Fruit fly (Drosophila melanogaster) whole organism, embryonic: ENCODE measurements around the gene CG11695.

Experiments used
- Atf6 ChIP-seq: fragments of 200-800 bp; sonication (Bioruptor generic); IDR thresholded peaks from 2 replicates; pipeline ENCODE4 v1.3.6; 2022; ENCODE audit warnings: missing biosample characterization, missing genetic modification characterization
- CG11085 ChIP-seq: fragments of 200-800 bp; sonication (Bioruptor generic); IDR thresholded peaks from 2 replicates; pipeline ENCODE4 v1.3.6; 2022; ENCODE audit warnings: missing biosample characterization, missing genetic modification characterization
- CG11398 ChIP-seq: fragments of 200-800 bp; sonication (Bioruptor generic); optimal IDR thresholded peaks from 2 replicates; lab custom pipeline; 2016; ENCODE audit warnings: missing biosample characterization, missing genetic modification characterization
- CG12104 ChIP-seq: fragments of 200-800 bp; sonication (Bioruptor generic); optimal IDR thresholded peaks from 3 replicates; lab custom pipeline; 2016; ENCODE audit warnings: missing biosample characterization, missing genetic modification characterization
- CG12236 ChIP-seq: fragments of 200-800 bp; sonication (Bioruptor generic); optimal IDR thresholded peaks from 2 replicates; lab custom pipeline; 2016; ENCODE audit warnings: missing biosample characterization, missing genetic modification characterization
- CG12299 ChIP-seq: fragments of 200-800 bp; sonication (Bioruptor generic); optimal IDR thresholded peaks from 2 replicates; lab custom pipeline; 2018; ENCODE audit warnings: missing biosample characterization, mild to moderate bottlenecking, missing genetic modification characterization
- CG12744 ChIP-seq: fragments of 200-800 bp; sonication (Bioruptor generic); optimal IDR thresholded peaks from 2 replicates; lab custom pipeline; 2016; ENCODE audit warnings: missing biosample characterization, missing genetic modification characterization
- CG12769 ChIP-seq: fragments of 200-800 bp; sonication (Bioruptor generic); optimal IDR thresholded peaks from 2 replicates; lab custom pipeline; 2019; ENCODE audit warnings: missing biosample characterization, mild to moderate bottlenecking, missing genetic modification characterization, moderate library complexity
- CG14014 ChIP-seq: fragments of 200-800 bp; sonication (Bioruptor generic); IDR thresholded peaks from 2 replicates; pipeline ENCODE4 v1.3.6; 2022; ENCODE audit warnings: missing biosample characterization, missing genetic modification characterization
- CG17568 ChIP-seq: fragments of 200-800 bp; sonication (Bioruptor generic); optimal IDR thresholded peaks from 2 replicates; lab custom pipeline; 2018; ENCODE audit warnings: missing biosample characterization, mild to moderate bottlenecking, missing genetic modification characterization, moderate library complexity
- CG18262 ChIP-seq: fragments of 200-800 bp; optimal IDR thresholded peaks from 3 replicates; lab custom pipeline; 2019; ENCODE audit warnings: missing biosample characterization, mild to moderate bottlenecking, missing genetic modification characterization, moderate library complexity
- CG1832 ChIP-seq: fragments of 200-800 bp; sonication (Bioruptor generic); optimal IDR thresholded peaks from 2 replicates; lab custom pipeline; 2017; ENCODE audit warnings: missing biosample characterization, mild to moderate bottlenecking, missing genetic modification characterization, inconsistent platforms
- CG18764 ChIP-seq: fragments of 200-800 bp; sonication (Bioruptor generic); optimal IDR thresholded peaks from 3 replicates; lab custom pipeline; 2016; ENCODE audit warnings: missing biosample characterization, missing genetic modification characterization
- CG3065 ChIP-seq: fragments of 200-800 bp; sonication (Bioruptor generic); optimal IDR thresholded peaks from 2 replicates; lab custom pipeline; 2016; ENCODE audit warnings: missing biosample characterization, missing genetic modification characterization
- CG31365 ChIP-seq: fragments of 200-800 bp; sonication (Bioruptor generic); optimal IDR thresholded peaks from 2 replicates; lab custom pipeline; 2018; ENCODE audit warnings: missing biosample characterization, mild to moderate bottlenecking, missing genetic modification characterization
- CG4360 ChIP-seq: fragments of 200-800 bp; sonication (Bioruptor generic); IDR thresholded peaks from 2 replicates; pipeline ENCODE4 v1.3.6; 2022; ENCODE audit warnings: missing biosample characterization, missing genetic modification characterization
- CG4424 ChIP-seq: fragments of 200-800 bp; sonication (Bioruptor generic); optimal IDR thresholded peaks from 3 replicates; lab custom pipeline; 2016; ENCODE audit warnings: missing biosample characterization, missing genetic modification characterization
- CG6272 ChIP-seq: fragments of 200-800 bp; sonication (Bioruptor generic); IDR thresholded peaks from 2 replicates; pipeline ENCODE4 v1.3.6; 2022; ENCODE audit warnings: missing biosample characterization, missing genetic modification characterization
- CG6854 ChIP-seq: fragments of 200-800 bp; sonication (Bioruptor generic); optimal IDR thresholded peaks from 3 replicates; lab custom pipeline; 2017; ENCODE audit warnings: missing biosample characterization, mild to moderate bottlenecking, missing genetic modification characterization
- Dip3 ChIP-seq: fragments of 200-800 bp; sonication (Bioruptor generic); optimal IDR thresholded peaks from 3 replicates; lab custom pipeline; 2016; ENCODE audit warnings: missing biosample characterization, missing genetic modification characterization
- Doc3 ChIP-seq: fragments of 200-800 bp; sonication (Bioruptor generic); IDR thresholded peaks from 3 replicates; pipeline ENCODE4 v1.3.6; 2022; ENCODE audit warnings: missing biosample characterization, missing genetic modification characterization; ENCODE audit not compliant: partially characterized antibody
- Ets65A ChIP-seq: fragments of 200-800 bp; sonication (Bioruptor generic); peaks from one replicate; lab custom pipeline; 2016; ENCODE audit warnings: missing biosample characterization, missing genetic modification characterization
- Hand ChIP-seq: fragments of 200-800 bp; sonication (Bioruptor generic); optimal IDR thresholded peaks from 2 replicates; lab custom pipeline; 2017; ENCODE audit warnings: mild to moderate bottlenecking, missing biosample characterization, missing genetic modification reagents, missing genetic modification characterization
- Hmx ChIP-seq: fragments of 200-800 bp; sonication (Bioruptor generic); optimal IDR thresholded peaks from 2 replicates; lab custom pipeline; 2016; ENCODE audit warnings: missing biosample characterization, missing genetic modification characterization
- Hr51 ChIP-seq, 2 experiments: fragments of 200-800 bp; sonication (Bioruptor generic); optimal IDR thresholded peaks; 2 replicates in 1 of 2; 3 replicates in 1 of 2; lab custom pipeline; 2016 to 2018; ENCODE audit warnings: missing biosample characterization in 2 of 2, missing genetic modification characterization in 2 of 2, mild to moderate bottlenecking in 1 of 2, moderate library complexity in 1 of 2
- MESR4 ChIP-seq: fragments of 200-800 bp; sonication (Bioruptor generic); optimal IDR thresholded peaks from 2 replicates; lab custom pipeline; 2018; ENCODE audit warnings: missing biosample characterization, mild to moderate bottlenecking, missing genetic modification characterization, moderate library complexity
- MTF-1 ChIP-seq: fragments of 200-800 bp; sonication (Bioruptor generic); optimal IDR thresholded peaks from 2 replicates; lab custom pipeline; 2018; ENCODE audit warnings: missing biosample characterization, mild to moderate bottlenecking, missing genetic modification characterization, borderline replicate concordance
- Max ChIP-seq: fragments of 200-800 bp; sonication (Bioruptor generic); optimal IDR thresholded peaks from 2 replicates; lab custom pipeline; 2016; ENCODE audit warnings: missing biosample characterization, mild to moderate bottlenecking, missing genetic modification characterization
- Med ChIP-seq: fragments of 200-800 bp; sonication (Bioruptor generic); peaks from one replicate; lab custom pipeline; 2016; ENCODE audit warnings: missing biosample characterization, missing genetic modification characterization, mild to moderate bottlenecking, inconsistent platforms, moderate library complexity
- Meics ChIP-seq: fragments of 200-800 bp; sonication (Bioruptor generic); optimal IDR thresholded peaks from 2 replicates; lab custom pipeline; 2017; ENCODE audit warnings: missing biosample characterization, mild to moderate bottlenecking, missing genetic modification characterization
- Nf-YC ChIP-seq: fragments of 200-800 bp; optimal IDR thresholded peaks from 3 replicates; lab custom pipeline; 2019; ENCODE audit warnings: missing biosample characterization, mild to moderate bottlenecking, missing genetic modification characterization, moderate library complexity
- Sin3A ChIP-seq: fragments of >200 bp; optimal IDR thresholded peaks from 2 replicates; lab custom pipeline; 2018
- Taf1 ChIP-seq: fragments of 200-800 bp; sonication (Bioruptor generic); IDR thresholded peaks from 2 replicates; pipeline ENCODE4 v1.3.6; 2022; ENCODE audit warnings: missing biosample characterization, missing genetic modification characterization
- ara ChIP-seq: fragments of 200-800 bp; sonication (Bioruptor generic); IDR thresholded peaks from 2 replicates; pipeline ENCODE4 v1.3.6; 2022; ENCODE audit warnings: missing biosample characterization, missing genetic modification characterization
- bab2 ChIP-seq: fragments of 200-800 bp; sonication (Bioruptor generic); optimal IDR thresholded peaks from 2 replicates; lab custom pipeline; 2016; ENCODE audit warnings: missing biosample characterization, missing genetic modification characterization
- cas ChIP-seq: fragments of 200-800 bp; sonication (Bioruptor generic); IDR thresholded peaks from 2 replicates; pipeline ENCODE4 v1.3.6; 2022; ENCODE audit warnings: missing biosample characterization, missing genetic modification characterization
- chm ChIP-seq: fragments of 200-800 bp; sonication (Bioruptor generic); IDR thresholded peaks from 2 replicates; pipeline ENCODE4 v1.3.6; 2022; ENCODE audit warnings: missing biosample characterization, missing genetic modification characterization
- chn ChIP-seq: fragments of 200-800 bp; sonication (Bioruptor generic); optimal IDR thresholded peaks from 2 replicates; lab custom pipeline; 2016; ENCODE audit warnings: missing biosample characterization, missing genetic modification characterization
- crc ChIP-seq: fragments of 200-800 bp; sonication (Bioruptor generic); optimal IDR thresholded peaks from 2 replicates; lab custom pipeline; 2016; ENCODE audit warnings: missing biosample characterization, missing genetic modification characterization
- disco-r ChIP-seq: fragments of 200-800 bp; sonication (Bioruptor generic); optimal IDR thresholded peaks from 2 replicates; lab custom pipeline; 2016; ENCODE audit warnings: missing biosample characterization, missing genetic modification characterization
- emc ChIP-seq: fragments of 200-800 bp; sonication (Bioruptor generic); optimal IDR thresholded peaks from 2 replicates; lab custom pipeline; 2016; ENCODE audit warnings: missing biosample characterization, missing genetic modification characterization
- eve ChIP-seq, 2 experiments: fragments of >200 bp; optimal IDR thresholded peaks; 2 replicates each; lab custom pipeline; 2017; ENCODE audit warnings: missing biosample characterization in 2 of 2, missing genetic modification characterization in 2 of 2
- eyg ChIP-seq: fragments of 200-800 bp; sonication (Bioruptor generic); optimal IDR thresholded peaks from 3 replicates; lab custom pipeline; 2016; ENCODE audit warnings: missing biosample characterization, missing genetic modification characterization
- gem ChIP-seq: fragments of 200-800 bp; sonication (Bioruptor generic); optimal IDR thresholded peaks from 2 replicates; lab custom pipeline; 2019; ENCODE audit warnings: missing biosample characterization, mild to moderate bottlenecking, missing genetic modification characterization, moderate library complexity
- h ChIP-seq: fragments of >200 bp; optimal IDR thresholded peaks from 2 replicates; lab custom pipeline; 2017
- hkb ChIP-seq, 2 experiments: fragments of 200-800 bp in 1 of 2; fragments of >200 bp in 1 of 2; sonication (Bioruptor generic) in 1 of 2; IDR thresholded peaks in 1 of 2; optimal IDR thresholded peaks in 1 of 2; 2 replicates each; pipeline versions ENCODE4 v1.3.6 to Lab custom; 2017 to 2022; ENCODE audit warnings: missing biosample characterization in 1 of 2, missing genetic modification characterization in 1 of 2
- nerfin-1 ChIP-seq: fragments of 200-800 bp; sonication (Bioruptor generic); optimal IDR thresholded peaks from 3 replicates; lab custom pipeline; 2019; ENCODE audit warnings: missing biosample characterization, mild to moderate bottlenecking, missing genetic modification characterization, moderate library complexity
- pho ChIP-seq: fragments of 200-800 bp; sonication (Bioruptor generic); optimal IDR thresholded peaks from 2 replicates; lab custom pipeline; 2016; ENCODE audit warnings: missing biosample characterization, missing genetic modification characterization
- ro ChIP-seq: fragments of 200-800 bp; sonication (Bioruptor generic); IDR thresholded peaks from 2 replicates; pipeline ENCODE4 v1.3.6; 2022; ENCODE audit warnings: missing biosample characterization, missing genetic modification characterization
- sens ChIP-seq: fragments of 200-800 bp; sonication (Bioruptor generic); peaks from one replicate; lab custom pipeline; 2016; ENCODE audit warnings: missing biosample characterization, missing genetic modification characterization
- stc ChIP-seq: fragments of 200-800 bp; sonication (Bioruptor generic); IDR thresholded peaks from 2 replicates; pipeline ENCODE4 v1.3.6; 2022; ENCODE audit warnings: missing biosample characterization, missing genetic modification characterization
- twi ChIP-seq: fragments of 200-800 bp; optimal IDR thresholded peaks from 2 replicates; lab custom pipeline; 2019; ENCODE audit warnings: missing biosample characterization, mild to moderate bottlenecking, missing genetic modification characterization, moderate library complexity
- vvl ChIP-seq: fragments of 200-800 bp; sonication (Bioruptor generic); IDR thresholded peaks from 2 replicates; pipeline ENCODE4 v1.3.6; 2022; ENCODE audit warnings: missing biosample characterization, missing genetic modification characterization

The CG11695 gene

dm6 chrX:11555070-11555469 is 21.6 kb upstream of the CG11695 start (continued):
- TF ChIP-seq CG6854 (GFP tag; lab: Kevin White, UChicago) (no peak), emc (GFP tag; lab: Kevin White, UChicago) (no peak), CG18764 (no peak), sens (GFP tag; lab: Kevin White, UChicago) (peak; percentile 76), MTF-1 (GFP tag; lab: Kevin White, UChicago) (no peak), Max (GFP tag; lab: Kevin White, UChicago) (no peak), cas (no peak), CG3065 (GFP tag; lab: Kevin White, UChicago) (no peak), bab2 (GFP tag; lab: Kevin White, UChicago) (no peak), chm (GFP tag; lab: Robert Waterston, UW) (no peak), Meics (GFP tag; lab: Kevin White, UChicago) (no peak), eyg (GFP tag; lab: Kevin White, UChicago) (no peak), Doc3 (GFP tag; lab: Robert Waterston, UW) (no peak), hkb (optimal IDR thresholded peaks at IDR 0.05; lab: Kevin White, UChicago) (no peak), hkb (GFP tag; IDR thresholded peaks at IDR 0.05; lab: Robert Waterston, UW) (peak; percentile 46), Sin3A (lab: Kevin White, UChicago) (no peak), Atf6 (peak; percentile 54; the same call in 1 of the 2 replicates), vvl (GFP tag; lab: Robert Waterston, UW) (0 out of 2 replicates have a peak, but pooled peaks have one; percentile 33), CG12104 (GFP tag; lab: Kevin White, UChicago) (no peak), Hand (GFP tag; lab: Kevin White, UChicago) (no peak), CG11398 (GFP tag; lab: Kevin White, UChicago) (no peak), CG4424 (peak; percentile 6), disco-r (GFP tag; lab: Kevin White, UChicago) (no peak), CG12299 (tag; lab: Kevin White, UChicago) (no peak), nerfin-1 (no peak), Nf-YC (no peak), chn (no peak), CG11085 (GFP tag; lab: Robert Waterston, UW) (no peak), CG6272 (GFP tag; lab: Robert Waterston, UW) (no peak), pho (no peak), CG18262 (tag; lab: Kevin White, UChicago) (no peak), CG12236 (no peak), CG4360 (GFP tag; lab: Robert Waterston, UW) (no peak), eve (GFP tag; optimal IDR thresholded peaks at IDR 0.05; lab: Kevin White, UChicago) (peak in 1 of 2 experiments; percentile 39), CG14014 (peak; percentile 30; the same call in 1 of the 2 replicates), Hr51 (GFP tag; optimal IDR thresholded peaks at IDR 0.05; lab: Kevin White, UChicago) (peak in 1 of 2 experiments; percentile 14), CG17568 (peak; percentile 43), h (no peak), Dip3 (GFP tag; lab: Kevin White, UChicago) (no peak), CG12769 (tag; lab: Kevin White, UChicago) (no peak), Hmx (GFP tag; lab: Kevin White, UChicago) (no peak), gem (peak; percentile 19), stc (GFP tag; lab: Robert Waterston, UW) (peak; percentile 11; the same call in 1 of the 2 replicates), CG12744 (GFP tag; lab: Kevin White, UChicago) (no peak), twi (no peak), crc (no peak), Ets65A (GFP tag; lab: Kevin White, UChicago) (no peak), ro (GFP tag; lab: Robert Waterston, UW) (no peak), Taf1 (GFP tag; lab: Robert Waterston, UW) (no peak), CG1832 (GFP tag; lab: Kevin White, UChicago) (no peak), MESR4 (GFP tag; lab: Kevin White, UChicago) (no peak), ara (GFP tag; lab: Robert Waterston, UW) (no peak), CG31365 (tag; lab: Kevin White, UChicago) (no peak), Med (GFP tag; lab: Kevin White, UChicago) (peak; percentile 66)
